ENCODE assay signal across 4 fruit fly cellular contexts in the genomic region with DNA sequence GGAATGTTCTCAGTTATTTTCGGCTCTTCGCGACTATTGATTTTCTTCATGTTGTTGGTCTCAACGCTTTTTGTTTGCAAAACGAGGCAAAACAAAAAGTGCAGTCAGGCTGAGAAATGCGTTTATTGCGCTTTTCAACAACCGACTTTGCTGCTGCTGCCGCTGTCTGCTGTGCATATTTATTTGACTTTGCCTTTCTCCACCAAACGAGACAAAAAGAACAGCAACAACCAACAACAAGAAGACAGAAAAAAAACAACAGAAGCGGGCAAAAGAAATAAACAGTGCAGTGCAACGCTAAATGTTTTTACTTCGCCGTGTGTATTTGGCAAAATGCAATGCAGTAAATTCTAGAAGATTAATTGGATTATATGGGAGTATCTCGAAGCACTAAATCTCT.
TF ChIP-seq lines count a peak whose summit lies in the region.

No protein-coding gene starts in this region.

- TF ChIP-seq CTCF in whole organism, embryonic (GFP tag; optimal IDR thresholded peaks at IDR 0.05; lab: Kevin White, UChicago), result no peak

TF ChIP-seq in whole organism, adult, 20 proteins besides CTCF, POLR2A, EP300 and RAD21:
- TF ChIP-seq tj (GFP tag; optimal IDR thresholded peaks at IDR 0.05; lab: Kevin White, UChicago) (peak; percentile 71), kay (GFP tag; lab: Kevin White, UChicago; ENCODE audit: borderline replicate concordance) (no peak)
TF ChIP-seq in whole organism, adult: peak in this region for 1.

TF ChIP-seq in whole organism, embryonic, 481 proteins besides CTCF, POLR2A, EP300 and RAD21:
- TF ChIP-seq nom (GFP tag; optimal IDR thresholded peaks at IDR 0.05; lab: Kevin White, UChicago), result peak; percentile 31
- no peak for TF ChIP-seq Elba2 (GFP tag; optimal IDR thresholded peaks at IDR 0.05; lab: Kevin White, UChicago)
- peak in 1 of 2 experiments; percentile 41 for TF ChIP-seq bsh (GFP tag; optimal IDR thresholded peaks at IDR 0.05; lab: Kevin White, UChicago)

TF ChIP-seq in whole organism, prepupa, 60 proteins besides CTCF, POLR2A, EP300 and RAD21:
- peak; percentile 70 for TF ChIP-seq CG6276 (GFP tag; optimal IDR thresholded peaks at IDR 0.05; lab: Kevin White, UChicago)
- TF ChIP-seq Eip78C (GFP tag; lab: Kevin White, UChicago), result peak; percentile 33
- TF ChIP-seq Ets21C (GFP tag; optimal IDR thresholded peaks at IDR 0.05; lab: Kevin White, UChicago), result no peak
- peak; percentile 54 for TF ChIP-seq CG6854 (GFP tag; optimal IDR thresholded peaks at IDR 0.05; lab: Kevin White, UChicago)
- peak; percentile 0 for TF ChIP-seq CG6808 (GFP tag; optimal IDR thresholded peaks at IDR 0.05; lab: Kevin White, UChicago)
- TF ChIP-seq dsx (GFP tag; optimal IDR thresholded peaks at IDR 0.05; lab: Kevin White, UChicago; ENCODE audit: poor library complexity, severe bottlenecking), result no peak
- TF ChIP-seq CG15336 (GFP tag; IDR thresholded peaks at IDR 0.05; lab: Robert Waterston, UW), result peak; percentile 33; the same call in 1 of the 2 replicates
- TF ChIP-seq CG10669 (GFP tag; optimal IDR thresholded peaks at IDR 0.05; lab: Kevin White, UChicago), result peak; percentile 5
- TF ChIP-seq eg (GFP tag; IDR thresholded peaks at IDR 0.05; lab: Robert Waterston, UW), result peak; percentile 64; the same call in 2 of the 3 replicates
- no peak for TF ChIP-seq achi (GFP tag; optimal IDR thresholded peaks at IDR 0.05; lab: Kevin White, UChicago)
- no peak for TF ChIP-seq lz (GFP tag; optimal IDR thresholded peaks at IDR 0.05; lab: Kevin White, UChicago)
- peak; percentile 20; the same call in 1 of the 3 replicates for TF ChIP-seq CG6163 (GFP tag; IDR thresholded peaks at IDR 0.05; lab: Robert Waterston, UW)
TF ChIP-seq in whole organism, prepupa: peak in this region for 8.

TF ChIP-seq in whole organism, pupa, 21 proteins besides CTCF, POLR2A, EP300 and RAD21:
- TF ChIP-seq CG8301 (tag; optimal IDR thresholded peaks at IDR 0.05; lab: Kevin White, UChicago) (peak; percentile 42), CG12605 (GFP tag; IDR thresholded peaks at IDR 0.05; lab: Robert Waterston, UW) (no peak), Snoo (tag; optimal IDR thresholded peaks at IDR 0.05; lab: Kevin White, UChicago) (peak; percentile 6), D1 (tag; optimal IDR thresholded peaks at IDR 0.05; lab: Kevin White, UChicago) (no peak), rn (GFP tag; IDR thresholded peaks at IDR 0.05; lab: Robert Waterston, UW) (no peak), CG32121 (GFP tag; IDR thresholded peaks at IDR 0.05; lab: Robert Waterston, UW) (peak; percentile 51; the same call in 1 of the 2 replicates), CG17806 (tag; optimal IDR thresholded peaks at IDR 0.05; lab: Kevin White, UChicago) (no peak), CG10348 (GFP tag; IDR thresholded peaks at IDR 0.05; lab: Robert Waterston, UW) (no peak), CG4496 (GFP tag; IDR thresholded peaks at IDR 0.05; lab: Robert Waterston, UW) (peak; percentile 57; the same call in 2 of the 3 replicates), Pif1B (GFP tag; optimal IDR thresholded peaks at IDR 0.05; lab: Kevin White, UChicago) (no peak), CG34367 (tag; optimal IDR thresholded peaks at IDR 0.05; lab: Kevin White, UChicago) (no peak), fd96Ca (GFP tag; IDR thresholded peaks at IDR 0.05; lab: Robert Waterston, UW) (no peak), Pif1A (GFP tag; optimal IDR thresholded peaks at IDR 0.05; lab: Kevin White, UChicago) (no peak), CG9948 (tag; optimal IDR thresholded peaks at IDR 0.05; lab: Kevin White, UChicago) (no peak), CG15710 (tag; optimal IDR thresholded peaks at IDR 0.05; lab: Kevin White, UChicago) (no peak), Ets98B (GFP tag; IDR thresholded peaks at IDR 0.05; lab: Robert Waterston, UW) (peak; percentile 50), CG8159 (tag; optimal IDR thresholded peaks at IDR 0.05; lab: Kevin White, UChicago) (no peak), gl (tag; optimal IDR thresholded peaks at IDR 0.05; lab: Kevin White, UChicago) (peak; percentile 32), CG14655 (GFP tag; optimal IDR thresholded peaks at IDR 0.05; lab: Kevin White, UChicago) (peak; percentile 55), EcR (GFP tag; optimal IDR thresholded peaks at IDR 0.05; lab: Kevin White, UChicago) (no peak), CG13204 (GFP tag; optimal IDR thresholded peaks at IDR 0.05; lab: Kevin White, UChicago) (no peak)
